Worm (Caenorhabditis elegans): ENCODE results near the gene grdn-1.

DNA sequence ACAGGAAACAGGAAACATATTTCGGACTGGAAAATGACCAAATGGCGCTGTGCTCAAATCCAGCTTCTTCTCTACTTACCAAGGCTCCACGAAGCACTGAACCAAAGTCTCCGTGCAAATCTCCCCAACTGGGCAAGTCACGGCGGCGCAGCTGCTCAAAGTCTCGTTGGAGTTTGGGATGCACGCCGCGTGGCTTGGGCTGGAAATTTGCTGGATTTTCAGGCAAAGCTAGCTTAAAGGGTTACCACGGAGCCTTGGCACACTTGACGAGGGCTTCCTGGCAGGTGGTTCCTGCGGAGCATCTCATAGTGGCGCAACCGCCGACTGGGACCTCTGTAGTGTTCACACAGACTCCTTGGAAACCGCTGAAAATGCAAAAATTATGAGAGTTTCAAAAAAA is 66.4 kb downstream of the grdn-1 start:
- TF ChIP-seq snpc-4 (tag; optimal IDR thresholded peaks at IDR 0.05) = no peak
- no peak for TF ChIP-seq drap-1 (GFP tag; optimal IDR thresholded peaks at IDR 0.05)
- TF ChIP-seq nhr-237 (tag; optimal IDR thresholded peaks at IDR 0.05) = no peak
- no peak for TF ChIP-seq ztf-11 (tag; optimal IDR thresholded peaks at IDR 0.05)
- TF ChIP-seq ceh-43 (GFP tag; optimal IDR thresholded peaks at IDR 0.05) = no peak
